Fruit fly (Drosophila melanogaster): ENCODE data around the gene CG42818.
A peak's percentile ranks its signal among the peaks of the same experiment; 100 is the strongest.

The CG42818 gene

DNA sequence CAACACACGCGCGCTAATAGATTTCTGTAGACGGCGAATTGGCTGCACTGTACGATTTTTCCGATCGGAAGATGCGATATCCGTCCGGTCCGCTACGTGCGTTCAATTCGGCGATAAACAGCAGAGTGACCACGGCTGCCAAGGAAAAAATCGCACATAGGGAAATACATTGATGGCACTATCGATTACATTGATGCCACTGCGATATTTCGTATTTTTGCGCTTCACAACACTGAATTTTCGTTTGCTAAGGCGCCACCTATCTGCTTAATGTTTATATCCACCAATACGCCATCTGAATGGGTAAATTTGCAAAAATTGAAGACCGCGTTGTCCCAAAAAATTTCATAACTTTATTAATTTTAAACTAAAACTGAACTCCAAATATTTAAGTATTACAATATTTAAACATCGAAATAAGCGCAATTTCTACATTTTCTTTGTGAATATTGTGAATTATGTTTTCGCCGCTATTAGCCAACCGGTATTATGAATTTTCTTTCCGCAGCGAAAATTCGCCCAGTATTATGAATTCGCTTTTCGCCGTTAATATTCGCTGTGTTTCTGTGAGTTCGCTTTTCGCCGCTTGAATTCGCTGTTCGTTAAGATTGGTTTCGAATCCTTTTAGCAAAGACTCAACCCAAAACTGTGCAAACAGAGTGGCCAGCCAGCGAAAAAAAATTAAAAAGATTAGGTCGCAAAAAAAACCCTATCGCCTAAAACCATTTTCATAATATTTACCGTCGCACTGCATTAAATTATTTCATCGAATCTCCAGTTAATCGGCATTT is 46.1 kb downstream of the CG42818 start, which contains the start of the genes crp and pkaap (continued):
- TF ChIP-seq Camta (GFP tag; optimal IDR thresholded peaks at IDR 0.05) (peak; percentile 84), CG2116 (GFP tag; optimal IDR thresholded peaks at IDR 0.05) (peak; percentile 76), chif (GFP tag; optimal IDR thresholded peaks at IDR 0.05) (peak; percentile 73 to 89), CG9437 (GFP tag; optimal IDR thresholded peaks at IDR 0.05) (no peak), CG2875 (GFP tag; optimal IDR thresholded peaks at IDR 0.05) (peak; percentile 62), Bgb (GFP tag; IDR thresholded peaks at IDR 0.05; ENCODE audit: partially characterized antibody) (no peak), CG3281 (GFP tag; optimal IDR thresholded peaks at IDR 0.05) (peak; percentile 57), HLH3B (GFP tag; IDR thresholded peaks at IDR 0.05) (no peak), Ets65A (GFP tag) (peak; percentile 99), schlank (tag; optimal IDR thresholded peaks at IDR 0.05) (peak; percentile 61), ems (GFP tag; optimal IDR thresholded peaks at IDR 0.05) (peak; percentile 68), CG8290 (GFP tag; optimal IDR thresholded peaks at IDR 0.05) (peak; percentile 88), CG8290 (tag; optimal IDR thresholded peaks at IDR 0.05) (peak; percentile 38 to 96), CG15601 (tag; optimal IDR thresholded peaks at IDR 0.05) (peak; percentile 75), lbe (GFP tag; optimal IDR thresholded peaks at IDR 0.05) (peak; percentile 90), kay (GFP tag; optimal IDR thresholded peaks at IDR 0.05) (peak; percentile 33), run (tag; optimal IDR thresholded peaks at IDR 0.05) (peak; percentile 25), CG18599 (GFP tag; optimal IDR thresholded peaks at IDR 0.05) (peak; percentile 78), CG12391 (tag; optimal IDR thresholded peaks at IDR 0.05) (peak; percentile 70), CG2712 (tag; optimal IDR thresholded peaks at IDR 0.05) (peak; percentile 77), Hr3 (GFP tag; optimal IDR thresholded peaks at IDR 0.05) (peak; percentile 66), CG6254 (GFP tag; optimal IDR thresholded peaks at IDR 0.05) (peak; percentile 42), maf-S (GFP tag; optimal IDR thresholded peaks at IDR 0.05) (peak; percentile 88), CG7987 (GFP tag; optimal IDR thresholded peaks at IDR 0.05) (peak; percentile 74), sug (tag; optimal IDR thresholded peaks at IDR 0.05) (peak; percentile 74), Atf3 (GFP tag; optimal IDR thresholded peaks at IDR 0.05) (peak; percentile 54), bbx (GFP tag; IDR thresholded peaks at IDR 0.05; ENCODE audit: partially characterized antibody) (no peak), CG7786 (GFP tag; optimal IDR thresholded peaks at IDR 0.05) (peak; percentile 76), CG4820 (GFP tag; optimal IDR thresholded peaks at IDR 0.05) (peak; percentile 76), twi (tag; optimal IDR thresholded peaks at IDR 0.05) (peak; percentile 3), CG3065 (GFP tag; optimal IDR thresholded peaks at IDR 0.05) (peak; percentile 72), CG2889 (GFP tag; IDR thresholded peaks at IDR 0.05) (no peak), CG7745 (tag; optimal IDR thresholded peaks at IDR 0.05) (peak; percentile 34), lab (GFP tag; optimal IDR thresholded peaks at IDR 0.05) (peak; percentile 85), NC2β (GFP tag; optimal IDR thresholded peaks at IDR 0.05) (peak; percentile 86), CG12236 (GFP tag; optimal IDR thresholded peaks at IDR 0.05) (peak; percentile 59), CG33213 (GFP tag; optimal IDR thresholded peaks at IDR 0.05) (peak; percentile 95), btn (GFP tag; optimal IDR thresholded peaks at IDR 0.05) (peak; percentile 77), HLHmδ (GFP tag; optimal IDR thresholded peaks at IDR 0.05) (peak; percentile 94), gro (GFP tag; optimal IDR thresholded peaks at IDR 0.05) (peak; percentile 89), Nf-YC (tag; optimal IDR thresholded peaks at IDR 0.05) (peak; percentile 40), CG8089 (GFP tag; optimal IDR thresholded peaks at IDR 0.05) (peak; percentile 78), CG8359 (GFP tag; optimal IDR thresholded peaks at IDR 0.05; ENCODE audit: borderline replicate concordance) (peak; percentile 26), Dad (GFP tag; optimal IDR thresholded peaks at IDR 0.05) (peak; percentile 87), trh (GFP tag; optimal IDR thresholded peaks at IDR 0.05) (peak; percentile 57), bab2 (GFP tag; optimal IDR thresholded peaks at IDR 0.05) (peak; percentile 90), eve (GFP tag; optimal IDR thresholded peaks at IDR 0.05) (no peak), Stat92E (GFP tag; optimal IDR thresholded peaks at IDR 0.05) (peak in 1 of 3 experiments; percentile 84), vnd (GFP tag; IDR thresholded peaks at IDR 0.05; ENCODE audit: partially characterized antibody) (no peak)
